Worm (Caenorhabditis elegans) whole organism, midembryonic: ENCODE results near the gene K09D9.9.

Experiments used
- T22C8.4 ChIP-seq: fragments of 200-800 bp; sonication (Bioruptor generic); IDR thresholded peaks from 2 replicates; pipeline ENCODE4 v1.3.6; 2022; ENCODE audit warnings: missing genetic modification characterization, missing compliant biosample characterization
- cog-1 ChIP-seq: sonication (generic microtip); optimal IDR thresholded peaks from 2 replicates; lab custom pipeline; 2016; ENCODE audit warnings: missing genetic modification characterization, missing compliant biosample characterization
- flt-1 ChIP-seq: fragments of 200-800 bp; sonication (Bioruptor generic); IDR thresholded peaks from 2 replicates; pipeline ENCODE4 v1.3.6; 2022; ENCODE audit warnings: missing genetic modification characterization, missing compliant biosample characterization
- klf-2 ChIP-seq: fragments of 200-800 bp; sonication (Bioruptor generic); conservative IDR thresholded peaks from 2 replicates; pipeline ENCODE4 v1.3.6; 2022; ENCODE audit warnings: missing genetic modification reagents, missing genetic modification characterization, missing compliant biosample characterization
- med-1 ChIP-seq: sonication (generic microtip); optimal IDR thresholded peaks from 2 replicates; lab custom pipeline; 2017; ENCODE audit warnings: missing genetic modification characterization, mild to moderate bottlenecking, missing compliant biosample characterization, antibody characterized with exemption, missing genetic modification reagents; ENCODE audit not compliant: insufficient read depth
- ref-1 ChIP-seq: fragments of 200-800 bp; sonication (Bioruptor generic); conservative IDR thresholded peaks from 2 replicates; pipeline ENCODE4 v1.3.6; 2022; ENCODE audit warnings: missing genetic modification reagents, missing genetic modification characterization, missing compliant biosample characterization
- tab-1 ChIP-seq: fragments of 200-800 bp; sonication (Bioruptor generic); IDR thresholded peaks from 2 replicates; pipeline ENCODE4 v1.3.6; 2022; ENCODE audit warnings: missing genetic modification characterization, missing compliant biosample characterization
- ztf-23 ChIP-seq: fragments of 200-800 bp; sonication (Bioruptor generic); IDR thresholded peaks from 2 replicates; pipeline ENCODE4 v1.3.6; 2022; ENCODE audit warnings: missing genetic modification reagents, missing genetic modification characterization, missing compliant biosample characterization
- ztf-29 ChIP-seq: fragments of 200-800 bp; sonication (Bioruptor generic); IDR thresholded peaks from 2 replicates; pipeline ENCODE4 v1.3.6; 2022; ENCODE audit warnings: missing genetic modification reagents, missing genetic modification characterization, missing compliant biosample characterization

The K09D9.9 gene

DNA sequence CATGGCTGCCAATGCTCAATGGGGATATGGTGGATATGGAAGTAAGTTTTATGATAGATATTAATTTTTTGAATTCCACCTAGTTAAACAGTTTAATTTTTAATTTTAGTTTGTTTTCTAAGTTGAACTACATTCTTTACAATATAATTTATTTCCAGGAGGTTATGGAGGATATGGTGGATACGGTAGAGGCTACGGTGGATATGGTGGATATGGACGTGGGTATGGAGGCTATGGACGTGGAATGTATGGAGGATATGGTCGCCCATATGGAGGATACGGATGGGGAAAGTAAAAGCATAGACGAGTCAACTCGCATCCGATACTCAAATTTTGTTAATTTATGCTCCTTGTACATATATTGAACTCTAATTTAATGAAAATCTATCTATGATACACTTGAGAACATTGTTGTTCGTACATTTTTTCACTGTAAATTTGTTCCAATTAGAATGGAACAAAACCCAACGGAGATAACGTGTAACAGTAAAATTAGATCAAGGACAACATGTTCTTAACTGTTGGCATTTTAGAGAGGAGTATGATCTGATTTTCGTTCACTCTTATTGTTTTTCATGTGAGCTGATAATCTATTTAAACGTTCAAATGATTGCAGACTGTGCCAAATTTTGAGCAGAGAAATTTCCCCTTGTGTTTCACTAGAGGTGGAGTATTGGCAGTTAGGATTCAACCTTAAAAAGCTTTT lies 13.6 kb downstream of the K09D9.9 start:
- TF ChIP-seq ztf-23 (GFP tag; lab: Robert Waterston, UW), result no peak
- no peak for TF ChIP-seq tab-1
- no peak for TF ChIP-seq T22C8.4 (GFP tag; lab: Robert Waterston, UW)
- no peak for TF ChIP-seq cog-1 (tag; lab: Kevin White, UChicago)
- TF ChIP-seq klf-2, result no peak
- TF ChIP-seq ref-1 (GFP tag; lab: Robert Waterston, UW), result no peak
- no peak for TF ChIP-seq ztf-29
- TF ChIP-seq med-1 (GFP tag; lab: Kevin White, UChicago), result no peak
- TF ChIP-seq flt-1 (GFP tag; lab: Robert Waterston, UW), result no peak

ce11 chrV:3979819-3980218 lies 14.1 kb downstream of the K09D9.9 start, which contains the start of gene nlp-31:
TSS of gene nlp-31 (plus strand) at chrV:3980055.
- TF ChIP-seq ztf-23 (GFP tag; lab: Robert Waterston, UW) (no peak), cog-1 (tag; lab: Kevin White, UChicago) (no peak), T22C8.4 (GFP tag; lab: Robert Waterston, UW) (no peak), ztf-29 (no peak), klf-2 (no peak), tab-1 (no peak), flt-1 (GFP tag; lab: Robert Waterston, UW) (no peak)

DNA sequence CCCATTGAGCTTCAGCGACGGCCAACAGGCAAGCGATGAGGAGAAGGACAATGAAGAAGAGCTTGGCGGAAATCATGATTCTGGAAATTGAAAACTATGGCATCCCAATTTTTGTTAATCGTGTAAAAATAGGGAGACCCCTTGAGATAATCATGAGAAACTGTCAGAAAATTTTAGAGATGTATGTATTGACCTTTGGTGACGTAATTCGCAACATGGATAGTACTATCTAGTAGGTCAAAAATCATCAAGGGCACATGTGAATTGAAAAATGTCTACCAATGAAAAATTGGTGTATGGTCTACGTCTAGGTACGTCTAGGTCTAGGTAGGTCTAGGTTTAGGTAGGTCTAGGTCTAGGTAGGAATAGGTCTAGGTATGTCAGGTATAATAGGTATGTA lies 14.9 kb downstream of the K09D9.9 start, which contains the start of gene nlp-34:
TSS of gene nlp-34 (minus strand) at position 82 of the 400 bp plus-strand sequence.
- TF ChIP-seq ztf-23 (GFP tag; lab: Robert Waterston, UW) (no peak), T22C8.4 (GFP tag; lab: Robert Waterston, UW) (no peak), klf-2 (no peak), cog-1 (tag; lab: Kevin White, UChicago) (no peak), tab-1 (no peak), med-1 (GFP tag; lab: Kevin White, UChicago) (no peak), ref-1 (GFP tag; lab: Robert Waterston, UW) (no peak), flt-1 (GFP tag; lab: Robert Waterston, UW) (no peak), ztf-29 (no peak)

DNA sequence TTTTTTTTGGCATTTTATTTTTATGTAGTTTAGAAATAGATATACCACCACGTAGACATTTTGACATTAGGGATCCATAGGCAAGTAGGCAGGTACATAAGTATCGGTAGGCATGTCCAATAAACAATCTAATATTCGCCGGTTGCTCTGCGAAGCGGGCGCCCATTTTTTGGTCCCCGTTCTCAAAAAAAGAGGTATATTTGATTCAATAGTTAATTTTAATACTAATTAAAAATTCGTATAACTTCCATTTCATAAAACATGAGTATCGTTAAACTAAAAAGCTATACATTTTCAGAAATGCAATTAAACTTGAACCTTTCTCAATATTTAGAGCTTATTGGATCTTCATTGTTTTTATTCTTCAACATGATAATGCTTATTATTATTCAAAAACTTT lies 17.0 kb downstream of the K09D9.9 start, which contains the start of gene str-83:
TSS of gene str-83 (plus strand) at position 301 of the 400 bp plus-strand sequence.
- TF ChIP-seq ztf-23 (GFP tag; lab: Robert Waterston, UW), result no peak
- TF ChIP-seq cog-1 (tag; lab: Kevin White, UChicago), result no peak
- TF ChIP-seq flt-1 (GFP tag; lab: Robert Waterston, UW), result no peak
- TF ChIP-seq med-1 (GFP tag; lab: Kevin White, UChicago), result no peak
- no peak for TF ChIP-seq tab-1
- no peak for TF ChIP-seq T22C8.4 (GFP tag; lab: Robert Waterston, UW)
- TF ChIP-seq ref-1 (GFP tag; lab: Robert Waterston, UW), result no peak
- no peak for TF ChIP-seq klf-2
- no peak for TF ChIP-seq ztf-29

DNA sequence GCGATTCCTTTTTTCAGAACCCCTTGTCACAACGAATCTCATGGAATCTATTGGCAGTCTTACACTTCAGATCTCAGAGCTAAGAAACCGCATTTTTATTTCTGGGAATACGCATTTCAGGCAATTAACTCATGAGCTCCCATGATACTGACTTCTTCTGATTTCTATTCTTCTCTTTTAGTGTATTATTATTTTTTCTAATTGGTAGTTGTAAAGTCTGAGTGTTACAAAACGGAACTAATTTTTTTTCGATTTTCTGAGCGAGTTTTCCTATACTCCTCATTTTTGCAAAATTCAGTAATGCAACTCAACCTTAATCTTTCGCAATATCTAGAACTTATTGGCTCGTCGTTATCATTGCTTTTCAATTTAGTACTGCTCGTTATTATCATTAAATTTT lies 19.6 kb downstream of the K09D9.9 start, which contains the start of gene str-82:
TSS of gene str-82 (plus strand) at position 301 of the 400 bp plus-strand sequence.
- TF ChIP-seq ztf-29 (no peak), T22C8.4 (GFP tag; lab: Robert Waterston, UW) (no peak), ref-1 (GFP tag; lab: Robert Waterston, UW) (no peak), klf-2 (no peak), med-1 (GFP tag; lab: Kevin White, UChicago) (no peak), tab-1 (no peak), flt-1 (GFP tag; lab: Robert Waterston, UW) (no peak), cog-1 (tag; lab: Kevin White, UChicago) (no peak), ztf-23 (GFP tag; lab: Robert Waterston, UW) (no peak)

- TF ChIP-seq ref-1 (GFP tag; lab: Robert Waterston, UW) (no peak), tab-1 (no peak)
Measured at ce11 chrV:3972846-3973245, 21.1 kb downstream of the K09D9.9 start, which contains the start of gene cyp-34A10. TSS of gene cyp-34A10 (minus strand) at chrV:3972991.

DNA sequence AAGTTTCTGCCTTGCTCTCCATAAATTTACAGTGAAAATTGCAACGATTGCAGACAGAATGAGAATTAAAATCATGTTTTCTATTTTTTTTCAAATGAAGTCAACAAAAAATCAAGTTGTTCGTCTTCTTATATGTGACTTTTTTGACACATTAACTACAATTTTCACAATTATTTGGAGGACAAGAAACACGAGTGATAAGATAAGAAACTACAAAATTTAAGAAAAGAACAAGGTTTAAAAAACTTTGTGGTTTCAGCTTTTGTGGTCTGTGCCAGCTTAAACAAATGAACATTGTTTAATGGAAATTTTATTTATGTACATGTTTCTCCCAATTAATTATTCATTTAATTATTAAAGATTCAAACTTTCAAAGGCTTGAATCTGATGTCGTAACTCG lies 23.5 kb downstream of the K09D9.9 start, which contains the start of gene cyp-34A9:
TSS of gene cyp-34A9 (minus strand) at position 131 of the 400 bp plus-strand sequence.
- TF ChIP-seq klf-2, result no peak

ce11 chrV:3969664-3970063 lies 24.3 kb downstream of the K09D9.9 start:
- no peak for TF ChIP-seq T22C8.4 (GFP tag; lab: Robert Waterston, UW)
- no peak for TF ChIP-seq ztf-29
- TF ChIP-seq ztf-23 (GFP tag; lab: Robert Waterston, UW), result no peak
- TF ChIP-seq ref-1 (GFP tag; lab: Robert Waterston, UW), result no peak
- no peak for TF ChIP-seq med-1 (GFP tag; lab: Kevin White, UChicago)
- TF ChIP-seq tab-1, result no peak
- no peak for TF ChIP-seq cog-1 (tag; lab: Kevin White, UChicago)
- no peak for TF ChIP-seq klf-2

DNA sequence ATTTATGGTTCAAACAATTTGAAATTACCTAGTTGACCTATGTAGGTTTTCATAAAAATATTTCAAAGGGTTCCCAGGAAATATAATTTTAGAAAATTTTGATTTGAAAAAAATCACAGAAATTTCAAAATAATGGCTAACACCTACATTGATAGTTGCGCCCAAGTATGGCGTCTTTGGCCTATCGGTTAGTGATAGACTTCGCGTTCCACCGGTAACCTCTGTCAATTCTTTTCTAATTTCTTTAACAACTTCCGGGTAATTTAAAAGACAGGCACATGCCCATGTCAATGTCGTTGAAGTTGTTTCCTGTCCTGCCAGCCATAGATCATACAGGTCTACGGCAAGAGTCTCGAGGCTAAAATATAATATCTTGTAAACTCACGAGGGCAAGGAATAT lies 25.0 kb downstream of the K09D9.9 start:
- no peak for TF ChIP-seq ref-1 (GFP tag; lab: Robert Waterston, UW)
- TF ChIP-seq tab-1, result no peak
- no peak for TF ChIP-seq med-1 (GFP tag; lab: Kevin White, UChicago)
- TF ChIP-seq cog-1 (tag; lab: Kevin White, UChicago), result no peak
- TF ChIP-seq ztf-23 (GFP tag; lab: Robert Waterston, UW), result no peak
- TF ChIP-seq T22C8.4 (GFP tag; lab: Robert Waterston, UW), result no peak
- TF ChIP-seq ztf-29, result no peak
- no peak for TF ChIP-seq flt-1 (GFP tag; lab: Robert Waterston, UW)
- no peak for TF ChIP-seq klf-2

- TF ChIP-seq T22C8.4 (GFP tag; lab: Robert Waterston, UW) (no peak), flt-1 (GFP tag; lab: Robert Waterston, UW) (no peak), ztf-29 (no peak), cog-1 (tag; lab: Kevin White, UChicago) (no peak), med-1 (GFP tag; lab: Kevin White, UChicago) (no peak), ztf-23 (GFP tag; lab: Robert Waterston, UW) (no peak), klf-2 (no peak)
Measured at ce11 chrV:3967762-3968161, 26.2 kb downstream of the K09D9.9 start, which contains the start of gene cyp-34A8. TSS of gene cyp-34A8 (minus strand) at chrV:3967823.
